Worm (Caenorhabditis elegans): ENCODE data around the gene R04B5.1.

ce11 chrV:10084864-10085263, 6.7 kb upstream of the R04B5.1 start, which contains the start of gene R04B5.6:
- no peak for TF ChIP-seq nhr-237 (tag; optimal IDR thresholded peaks at IDR 0.05)
- TF ChIP-seq ceh-88 (GFP tag; IDR thresholded peaks at IDR 0.05), result no peak
- TF ChIP-seq ces-1 (GFP tag; optimal IDR thresholded peaks at IDR 0.05), result no peak
- TF ChIP-seq elt-2 (tag; optimal IDR thresholded peaks at IDR 0.05), result no peak
- TF ChIP-seq nhr-20 (tag; optimal IDR thresholded peaks at IDR 0.05), result no peak
